Worm (Caenorhabditis elegans) whole organism, L4 larva: ENCODE data around the gene K08D8.4.

Experiments
- F26F4.8 ChIP-seq: fragments of 200-800 bp; sonication (Bioruptor generic); conservative IDR thresholded peaks from 2 replicates; pipeline ENCODE4 v1.3.6; 2022; ENCODE audit warnings: missing genetic modification characterization, missing compliant biosample characterization
- F44E2.7 ChIP-seq: fragments of 200-800 bp; sonication (Bioruptor generic); IDR thresholded peaks from 2 replicates; pipeline ENCODE4 v2.1.2; 2022; ENCODE audit warnings: missing genetic modification characterization, missing compliant biosample characterization
- R02D3.7 ChIP-seq: fragments of 150-350 bp; sonication (generic microtip); optimal IDR thresholded peaks from 3 replicates; lab custom pipeline; 2014; ENCODE audit warnings: missing biosample characterization, missing genetic modification characterization
- T26A8.4 ChIP-seq: fragments of 200-800 bp; sonication (Bioruptor generic); IDR thresholded peaks from 2 replicates; pipeline ENCODE4 v1.3.6; 2022; ENCODE audit warnings: missing genetic modification characterization, missing compliant biosample characterization
- Y5F2A.4 ChIP-seq: fragments of 200-800 bp; sonication (Bioruptor generic); optimal IDR thresholded peaks from 2 replicates; lab custom pipeline; 2018; ENCODE audit warnings: mild to moderate bottlenecking, missing genetic modification characterization, missing compliant biosample characterization
- Y75B8A.6 ChIP-seq: fragments of 200-800 bp; sonication (Bioruptor generic); IDR thresholded peaks from 2 replicates; pipeline ENCODE4 v1.3.6; 2022; ENCODE audit warnings: missing genetic modification reagents, missing genetic modification characterization, missing compliant biosample characterization
- ZK337.2 ChIP-seq: fragments of 200-800 bp; sonication (Bioruptor generic); IDR thresholded peaks from 2 replicates; pipeline ENCODE4 v1.3.6; 2022; ENCODE audit warnings: missing genetic modification reagents, missing genetic modification characterization, missing compliant biosample characterization
- ZK546.5 ChIP-seq, 2 experiments: sonication (generic microtip); optimal IDR thresholded peaks; 2 replicates each; lab custom pipeline; 2017; ENCODE audit warnings: missing biosample characterization in 2 of 2, missing genetic modification characterization in 2 of 2
- ceh-62 ChIP-seq: sonication (generic microtip); optimal IDR thresholded peaks from 2 replicates; lab custom pipeline; 2017; ENCODE audit warnings: missing biosample characterization, missing genetic modification characterization
- ces-1 ChIP-seq: fragments of 150-350 bp; sonication (generic microtip); optimal IDR thresholded peaks from 4 replicates; lab custom pipeline; 2014; ENCODE audit warnings: missing biosample characterization, missing genetic modification reagents, missing genetic modification characterization
- cey-2 ChIP-seq: sonication (generic microtip); optimal IDR thresholded peaks from 3 replicates; lab custom pipeline; 2017; ENCODE audit warnings: missing genetic modification characterization, mild to moderate bottlenecking, missing compliant biosample characterization, antibody characterized with exemption, borderline replicate concordance; ENCODE audit not compliant: insufficient read depth
- daf-16 ChIP-seq, 3 experiments: sonication (generic microtip); optimal IDR thresholded peaks; 2 replicates each; lab custom pipeline; 2016 to 2017; ENCODE audit warnings: missing genetic modification characterization in 3 of 3, missing genetic modification reagents in 3 of 3, mild to moderate bottlenecking in 2 of 3, missing compliant biosample characterization in 2 of 3, missing biosample characterization in 1 of 3, moderate library complexity in 1 of 3
- daf-8 ChIP-seq: fragments of 200-800 bp; sonication (Bioruptor generic); IDR thresholded peaks from 2 replicates; pipeline ENCODE4 v1.3.6; 2022; ENCODE audit warnings: missing genetic modification characterization, missing compliant biosample characterization
- dmd-6 ChIP-seq: fragments of 200-800 bp; sonication (Bioruptor generic); IDR thresholded peaks from 2 replicates; pipeline ENCODE4 v1.3.6; 2022; ENCODE audit warnings: missing genetic modification reagents, missing genetic modification characterization, missing compliant biosample characterization
- duxl-1 ChIP-seq: sonication (generic microtip); optimal IDR thresholded peaks from 2 replicates; lab custom pipeline; 2016; ENCODE audit warnings: mild to moderate bottlenecking, missing genetic modification characterization, moderate library complexity, missing compliant biosample characterization; ENCODE audit not compliant: poor library complexity
- dve-1 ChIP-seq: sonication (generic microtip); optimal IDR thresholded peaks from 2 replicates; lab custom pipeline; 2017; ENCODE audit warnings: antibody characterized with exemption, mild to moderate bottlenecking, missing genetic modification characterization, missing compliant biosample characterization; ENCODE audit not compliant: insufficient read depth
- egl-43 ChIP-seq: fragments of 200-800 bp; sonication (Bioruptor generic); IDR thresholded peaks from 2 replicates; pipeline ENCODE4 v1.3.6; 2022; ENCODE audit warnings: missing genetic modification reagents, missing genetic modification characterization, missing compliant biosample characterization
- fos-1 ChIP-seq: fragments of 150-350 bp; optimal IDR thresholded peaks from 2 replicates; lab custom pipeline; 2014; ENCODE audit warnings: missing biosample characterization, missing genetic modification characterization
- hlh-11 ChIP-seq: fragments of 200-800 bp; sonication (Bioruptor generic); optimal IDR thresholded peaks from 2 replicates; lab custom pipeline; 2018; ENCODE audit warnings: mild to moderate bottlenecking, missing genetic modification characterization, missing compliant biosample characterization
- lin-1 ChIP-seq: fragments of 200-800 bp; sonication (Bioruptor generic); IDR thresholded peaks from 2 replicates; pipeline ENCODE4 v1.3.6; 2022; ENCODE audit warnings: missing genetic modification reagents, missing genetic modification characterization, missing compliant biosample characterization
- lin-13 ChIP-seq: fragments of 150-350 bp; optimal IDR thresholded peaks from 2 replicates; lab custom pipeline; 2014; ENCODE audit warnings: missing biosample characterization, missing genetic modification reagents, missing genetic modification characterization
- mdl-1 ChIP-seq, 2 experiments: fragments of 150-350 bp in 1 of 2; sonication (generic microtip) in 1 of 2; optimal IDR thresholded peaks; 2 replicates each; lab custom pipeline; 2014 to 2017; ENCODE audit warnings: missing biosample characterization in 2 of 2, missing genetic modification characterization in 2 of 2
- mxl-2 ChIP-seq: fragments of 200-800 bp; sonication (Bioruptor generic); conservative IDR thresholded peaks from 2 replicates; pipeline ENCODE4 v1.3.6; 2022; ENCODE audit warnings: missing genetic modification reagents, missing genetic modification characterization, missing compliant biosample characterization
- mxl-3 ChIP-seq: fragments of 200-800 bp; sonication (Bioruptor generic); optimal IDR thresholded peaks from 2 replicates; lab custom pipeline; 2018; ENCODE audit warnings: mild to moderate bottlenecking, missing genetic modification characterization, missing compliant biosample characterization
- nhr-10 ChIP-seq: fragments of 150-350 bp; optimal IDR thresholded peaks from 2 replicates; lab custom pipeline; 2014; ENCODE audit warnings: missing biosample characterization, missing genetic modification characterization
- nhr-111 ChIP-seq: fragments of 200-800 bp; sonication (Bioruptor generic); optimal IDR thresholded peaks from 2 replicates; lab custom pipeline; 2018; ENCODE audit warnings: mild to moderate bottlenecking, missing genetic modification characterization, missing compliant biosample characterization
- nhr-237 ChIP-seq: sonication (generic microtip); optimal IDR thresholded peaks from 2 replicates; lab custom pipeline; 2017; ENCODE audit warnings: missing biosample characterization, missing genetic modification characterization
- nhr-25 ChIP-seq: sonication (generic microtip); optimal IDR thresholded peaks from 2 replicates; lab custom pipeline; 2017; ENCODE audit warnings: missing genetic modification characterization, mild to moderate bottlenecking, missing compliant biosample characterization, antibody characterized with exemption, moderate library complexity, borderline replicate concordance; ENCODE audit not compliant: insufficient read depth
- nhr-28 ChIP-seq: fragments of 150-350 bp; optimal IDR thresholded peaks from 2 replicates; lab custom pipeline; 2014; ENCODE audit warnings: missing biosample characterization, missing genetic modification characterization
- nhr-42 ChIP-seq: fragments of 200-800 bp; sonication (Bioruptor generic); IDR thresholded peaks from 2 replicates; pipeline ENCODE4 v1.3.6; 2022; ENCODE audit warnings: missing genetic modification characterization, missing compliant biosample characterization
- nhr-48 ChIP-seq: sonication (generic microtip); optimal IDR thresholded peaks from 2 replicates; lab custom pipeline; 2016; ENCODE audit warnings: mild to moderate bottlenecking, missing genetic modification characterization, missing compliant biosample characterization
- nhr-76 ChIP-seq: fragments of 150-350 bp; optimal IDR thresholded peaks from 2 replicates; lab custom pipeline; 2014; ENCODE audit warnings: missing biosample characterization, missing genetic modification characterization
- nhr-77 ChIP-seq: fragments of 150-350 bp; optimal IDR thresholded peaks from 2 replicates; lab custom pipeline; 2014; ENCODE audit warnings: missing biosample characterization, missing genetic modification characterization
- php-3 ChIP-seq: fragments of 200-800 bp; sonication (Bioruptor generic); IDR thresholded peaks from 2 replicates; pipeline ENCODE4 v1.3.6; 2022; ENCODE audit warnings: missing genetic modification reagents, missing genetic modification characterization, missing compliant biosample characterization
- pqm-1 ChIP-seq: sonication (generic microtip); optimal IDR thresholded peaks from 2 replicates; lab custom pipeline; 2017; ENCODE audit warnings: missing biosample characterization, missing genetic modification characterization
- snpc-1.2 ChIP-seq: fragments of 200-800 bp; sonication (Bioruptor generic); IDR thresholded peaks from 2 replicates; pipeline ENCODE4 v1.3.6; 2022; ENCODE audit warnings: missing genetic modification reagents, missing genetic modification characterization, missing compliant biosample characterization
- tag-97 ChIP-seq: fragments of 200-800 bp; sonication (Bioruptor generic); IDR thresholded peaks from 2 replicates; pipeline ENCODE4 v1.3.6; 2022; ENCODE audit warnings: missing genetic modification characterization, missing compliant biosample characterization
- unc-130 ChIP-seq: sonication (generic microtip); optimal IDR thresholded peaks from 2 replicates; lab custom pipeline; 2016; ENCODE audit warnings: missing genetic modification reagents, missing genetic modification characterization, missing compliant biosample characterization
- unc-62 ChIP-seq, 3 experiments: fragments of 150-350 bp in 1 of 3; sonication (generic microtip); optimal IDR thresholded peaks in 2 of 3; peaks in 1 of 3; 1 replicate in 1 of 3; 2 replicates in 2 of 3; lab custom pipeline; 2014 to 2017; ENCODE audit warnings: missing biosample characterization in 3 of 3, missing genetic modification characterization in 3 of 3, missing genetic modification reagents in 3 of 3, missing genotype in 1 of 3
- zfp-3 ChIP-seq: fragments of 200-800 bp; sonication (Bioruptor generic); conservative IDR thresholded peaks from 2 replicates; pipeline ENCODE4 v1.3.6; 2022; ENCODE audit warnings: missing genetic modification reagents, missing genetic modification characterization, missing compliant biosample characterization

The K08D8.4 gene

DNA sequence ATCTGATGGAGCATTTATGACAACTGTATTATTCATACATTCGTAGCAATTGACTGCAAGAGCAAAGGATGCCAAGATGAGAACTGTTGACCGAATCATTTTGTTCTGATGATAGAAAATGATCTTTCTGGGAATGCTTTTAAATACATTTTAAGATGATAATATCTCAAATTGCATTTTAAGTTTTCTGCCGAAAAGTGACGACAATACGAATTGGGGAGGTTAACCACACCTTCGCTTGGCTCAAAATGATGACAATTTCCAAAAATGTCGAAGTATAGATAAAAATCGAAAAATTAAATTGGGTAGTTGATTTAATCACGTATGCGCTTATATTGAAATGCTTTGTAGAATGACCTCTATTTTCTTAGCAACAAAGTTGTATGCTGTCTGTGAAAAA, 31.5 kb upstream of the K08D8.4 start, which contains the start of gene dod-24:
Gene dod-24 (minus strand): TSS at position 101 of the 400 bp plus-strand sequence.
- TF ChIP-seq nhr-25 (no peak), nhr-42 (no peak), ceh-62 (tag; lab: Kevin White, UChicago) (no peak), mxl-3 (GFP tag; lab: Kevin White, UChicago) (no peak), nhr-10 (tag; lab: Kevin White, UChicago) (no peak), mxl-2 (GFP tag; lab: Robert Waterston, UW) (no peak), mdl-1 (tag; optimal IDR thresholded peaks at IDR 0.05; lab: Kevin White, UChicago) (no peak), snpc-1.2 (GFP tag; lab: Robert Waterston, UW) (no peak), ZK546.5 (tag; optimal IDR thresholded peaks at IDR 0.05; lab: Kevin White, UChicago) (no peak), lin-1 (no peak), dve-1 (no peak), fos-1 (no peak), daf-8 (GFP tag; lab: Robert Waterston, UW) (no peak), T26A8.4 (GFP tag; lab: Robert Waterston, UW) (no peak), unc-130 (GFP tag; lab: Kevin White, UChicago) (no peak), F26F4.8 (GFP tag; lab: Robert Waterston, UW) (no peak), zfp-3 (GFP tag; lab: Robert Waterston, UW) (no peak), nhr-76 (tag; lab: Kevin White, UChicago) (no peak)

ce11 chrIV:12936221-12936776, 26.5 kb upstream of the K08D8.4 start, which contains the start of the genes cld-1 and dod-21:
cld-1 (minus strand) TSS chrIV:12936271.
dod-21 (plus strand) TSS chrIV:12936738.
- TF ChIP-seq dve-1: peak; percentile 63
- no peak for TF ChIP-seq daf-16 (GFP tag; optimal IDR thresholded peaks at IDR 0.05; lab: Kevin White, UChicago)
- peak; percentile 47 for TF ChIP-seq daf-16 (tag; optimal IDR thresholded peaks at IDR 0.05; lab: Kevin White, UChicago)
- no peak for TF ChIP-seq cey-2 (tag; lab: Kevin White, UChicago)
- TF ChIP-seq R02D3.7: no peak
- TF ChIP-seq nhr-48 (tag; lab: Kevin White, UChicago): no peak
- TF ChIP-seq nhr-237 (tag; lab: Kevin White, UChicago): no peak
- peak; percentile 31 for TF ChIP-seq pqm-1
- peak; percentile 48; the same call in 1 of the 2 replicates for TF ChIP-seq php-3 (GFP tag; lab: Robert Waterston, UW)
- peak; percentile 11 for TF ChIP-seq nhr-77
- peak; percentile 64 for TF ChIP-seq dmd-6 (GFP tag; lab: Robert Waterston, UW)
- TF ChIP-seq nhr-28 (tag; lab: Kevin White, UChicago): peak; percentile 47
- TF ChIP-seq hlh-11 (tag; lab: Kevin White, UChicago): peak; percentile 83
- TF ChIP-seq lin-1: 0 out of 2 replicates have a peak, but pooled peaks have one; percentile 20

ce11 chrIV:12926639-12927038, 16.8 kb upstream of the K08D8.4 start, which contains the start of gene srlf-5:
srlf-5 (minus strand) TSS chrIV:12926739.
- TF ChIP-seq tag-97 (GFP tag; lab: Robert Waterston, UW) (no peak), nhr-237 (tag; lab: Kevin White, UChicago) (no peak), Y75B8A.6 (GFP tag; lab: Robert Waterston, UW) (no peak), unc-62 (GFP tag; optimal IDR thresholded peaks at IDR 0.05 in 1 of 2; lab: Kevin White, UChicago) (no peak), unc-62 (tag; optimal IDR thresholded peaks at IDR 0.05; lab: Kevin White, UChicago) (no peak), ces-1 (GFP tag; lab: Kevin White, UChicago) (no peak), Y5F2A.4 (GFP tag; lab: Kevin White, UChicago) (no peak), mxl-2 (GFP tag; lab: Robert Waterston, UW) (no peak), ZK337.2 (GFP tag; lab: Robert Waterston, UW) (no peak), nhr-111 (GFP tag; lab: Kevin White, UChicago) (no peak), F44E2.7 (GFP tag; lab: Robert Waterston, UW) (no peak), lin-13 (GFP tag; lab: Kevin White, UChicago) (no peak), egl-43 (GFP tag; lab: Robert Waterston, UW) (no peak), dmd-6 (GFP tag; lab: Robert Waterston, UW) (no peak), zfp-3 (GFP tag; lab: Robert Waterston, UW) (no peak), duxl-1 (tag; lab: Kevin White, UChicago) (no peak), ZK546.5 (tag; optimal IDR thresholded peaks at IDR 0.05; lab: Kevin White, UChicago) (no peak)
